Fruit fly (Drosophila melanogaster): ENCODE results near the gene atilla.

atilla gene

dm6 chr2L:12170250-12170649, 7.4 kb downstream of the atilla start, which contains the start of gene CG17217:
TSS of gene CG17217 (plus strand) at chr2L:12170550.
- no peak for TF ChIP-seq CG12768 (GFP tag; optimal IDR thresholded peaks at IDR 0.05)
- TF ChIP-seq toe (GFP tag; optimal IDR thresholded peaks at IDR 0.05): no peak

- TF ChIP-seq cnc (optimal IDR thresholded peaks at IDR 0.05): no peak
- no peak for TF ChIP-seq kay (GFP tag; ENCODE audit: borderline replicate concordance)
- no peak for TF ChIP-seq tj (GFP tag; optimal IDR thresholded peaks at IDR 0.05)
Observed at dm6 chr2L:12163941-12164340, 13.7 kb downstream of the atilla start, which contains the start of gene ZnT33D. TSS of gene ZnT33D (plus strand) at chr2L:12164241.

DNA sequence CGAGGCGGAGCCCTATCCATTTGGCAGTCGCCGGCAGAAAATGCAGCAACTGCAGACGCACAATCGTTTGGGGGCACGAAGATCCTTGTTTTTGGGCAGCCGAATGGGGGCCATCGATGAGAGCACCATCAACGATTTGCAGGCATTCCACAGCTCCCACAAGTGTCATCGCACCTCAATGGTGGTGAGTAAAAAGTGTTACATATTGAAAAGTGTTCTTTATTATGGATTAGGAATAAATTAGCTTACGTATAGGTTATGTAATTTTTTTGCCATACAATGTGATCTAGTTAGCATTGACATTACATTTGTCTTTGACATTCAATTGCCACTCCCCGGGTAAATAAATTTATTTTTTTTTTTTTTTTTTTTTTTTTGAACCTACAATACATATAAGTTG, 16.2 kb downstream of the atilla start, which contains the start of gene CG31861:
CG31861 (plus strand) TSS at position 301 of the 400 bp plus-strand sequence.
- TF ChIP-seq Clk (GFP tag; optimal IDR thresholded peaks at IDR 0.05) (no peak), Hr96 (GFP tag; optimal IDR thresholded peaks at IDR 0.05) (no peak), toe (GFP tag; optimal IDR thresholded peaks at IDR 0.05) (no peak), ovo (GFP tag; optimal IDR thresholded peaks at IDR 0.05) (no peak), CG11617 (GFP tag; optimal IDR thresholded peaks at IDR 0.05) (no peak), pad (GFP tag; optimal IDR thresholded peaks at IDR 0.05) (no peak), tj (GFP tag; optimal IDR thresholded peaks at IDR 0.05) (no peak), CG12768 (GFP tag; optimal IDR thresholded peaks at IDR 0.05) (no peak), CG14711 (tag; optimal IDR thresholded peaks at IDR 0.05) (no peak), cic (GFP tag; optimal IDR thresholded peaks at IDR 0.05) (no peak), CG7045 (GFP tag; optimal IDR thresholded peaks at IDR 0.05) (no peak), Crg-1 (GFP tag; optimal IDR thresholded peaks at IDR 0.05) (no peak), CG7101 (tag; optimal IDR thresholded peaks at IDR 0.05) (no peak), CG33017 (tag; optimal IDR thresholded peaks at IDR 0.05) (no peak), CG5204 (GFP tag; optimal IDR thresholded peaks at IDR 0.05) (no peak)

- TF ChIP-seq Hr96 (GFP tag; optimal IDR thresholded peaks at IDR 0.05): no peak
- TF ChIP-seq CG11617 (GFP tag; optimal IDR thresholded peaks at IDR 0.05): no peak
- no peak for TF ChIP-seq CG1620 (GFP tag; optimal IDR thresholded peaks at IDR 0.05)
- no peak for TF ChIP-seq tj (GFP tag; optimal IDR thresholded peaks at IDR 0.05)
- TF ChIP-seq ovo (GFP tag; optimal IDR thresholded peaks at IDR 0.05): no peak
- TF ChIP-seq toe (GFP tag; optimal IDR thresholded peaks at IDR 0.05): no peak
- no peak for TF ChIP-seq CG7045 (GFP tag; optimal IDR thresholded peaks at IDR 0.05)
- TF ChIP-seq Crg-1 (GFP tag; optimal IDR thresholded peaks at IDR 0.05): no peak
- no peak for TF ChIP-seq CG12768 (GFP tag; optimal IDR thresholded peaks at IDR 0.05)
- TF ChIP-seq Mnt (GFP tag; optimal IDR thresholded peaks at IDR 0.05): no peak
- TF ChIP-seq Clk (GFP tag; optimal IDR thresholded peaks at IDR 0.05): no peak
- TF ChIP-seq cnc (optimal IDR thresholded peaks at IDR 0.05): no peak
- TF ChIP-seq CG33017 (tag; optimal IDR thresholded peaks at IDR 0.05): no peak
- no peak for TF ChIP-seq kay (GFP tag; ENCODE audit: borderline replicate concordance)
- TF ChIP-seq pad (GFP tag; optimal IDR thresholded peaks at IDR 0.05): no peak
Observed at dm6 chr2L:12142439-12142838, 35.2 kb downstream of the atilla start, which contains the start of gene CG31760. TSS of gene CG31760 (plus strand) at chr2L:12142780.

dm6 chr2L:12137708-12138107, 40.0 kb downstream of the atilla start, which contains the start of gene Gr33a:
TSS of gene Gr33a (plus strand) at chr2L:12138008.
- TF ChIP-seq kay (GFP tag; ENCODE audit: borderline replicate concordance): peak; percentile 4
- no peak for TF ChIP-seq Hr96 (GFP tag; optimal IDR thresholded peaks at IDR 0.05)

dm6 chr2L:12134125-12134378, 43.6 kb downstream of the atilla start:
- TF ChIP-seq cic (GFP tag; optimal IDR thresholded peaks at IDR 0.05) (no peak), CG7101 (tag; optimal IDR thresholded peaks at IDR 0.05) (no peak), Hr96 (GFP tag; optimal IDR thresholded peaks at IDR 0.05) (no peak), ovo (GFP tag; optimal IDR thresholded peaks at IDR 0.05) (no peak), CG7045 (GFP tag; optimal IDR thresholded peaks at IDR 0.05) (no peak), CG14711 (tag; optimal IDR thresholded peaks at IDR 0.05) (no peak), CG12768 (GFP tag; optimal IDR thresholded peaks at IDR 0.05) (no peak), CG1620 (GFP tag; optimal IDR thresholded peaks at IDR 0.05) (no peak), Mnt (GFP tag; optimal IDR thresholded peaks at IDR 0.05) (no peak), pad (GFP tag; optimal IDR thresholded peaks at IDR 0.05) (no peak), Clk (GFP tag; optimal IDR thresholded peaks at IDR 0.05) (no peak), CG11617 (GFP tag; optimal IDR thresholded peaks at IDR 0.05) (no peak), CG33017 (tag; optimal IDR thresholded peaks at IDR 0.05) (no peak), cnc (optimal IDR thresholded peaks at IDR 0.05) (no peak)

DNA sequence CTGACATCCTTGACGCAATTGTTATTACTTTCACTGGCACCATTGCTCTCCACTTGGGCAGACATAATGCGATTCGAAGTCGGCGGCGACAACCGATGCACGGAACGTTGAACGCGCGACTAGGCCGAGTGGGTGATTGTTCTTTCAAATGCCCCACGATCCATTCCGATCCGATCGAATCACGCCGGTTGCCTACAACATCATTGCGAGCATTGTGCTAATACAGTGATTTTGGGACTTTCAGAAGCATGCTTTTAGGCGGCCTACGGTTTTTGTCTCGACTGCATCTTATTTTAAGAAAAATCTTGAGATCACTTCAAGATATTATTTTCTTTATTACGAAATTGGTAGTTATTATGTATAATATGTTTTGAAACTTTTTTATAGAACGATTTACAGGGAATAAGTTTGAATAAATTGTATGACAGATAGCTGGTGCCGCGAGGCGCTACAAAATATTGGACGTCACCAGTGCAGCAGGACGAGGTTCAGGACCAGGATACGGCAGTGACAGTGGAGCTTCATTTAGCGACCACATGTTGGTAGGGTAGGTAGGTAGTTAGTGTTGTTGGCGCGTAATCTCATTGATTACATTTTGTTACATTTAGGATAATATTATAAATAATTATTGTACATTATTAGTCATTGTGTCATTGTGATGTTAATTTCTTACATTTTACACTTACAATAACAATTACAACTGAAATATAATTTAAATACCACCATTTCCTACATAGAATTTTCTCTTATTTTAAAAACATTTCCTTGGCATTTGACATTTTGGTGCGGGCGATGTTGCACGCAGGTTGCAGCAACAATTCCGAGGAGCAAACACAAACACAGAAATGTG, 44.2 kb downstream of the atilla start, which contains the start of gene rho-6:
rho-6 (minus strand) TSS at position 137 of the 850 bp plus-strand sequence.
- no peak for TF ChIP-seq Mnt (GFP tag; optimal IDR thresholded peaks at IDR 0.05)
- TF ChIP-seq CG33017 (tag; optimal IDR thresholded peaks at IDR 0.05): no peak
- TF ChIP-seq CG5204 (GFP tag; optimal IDR thresholded peaks at IDR 0.05): no peak
- no peak for TF ChIP-seq CG7045 (GFP tag; optimal IDR thresholded peaks at IDR 0.05)
- TF ChIP-seq CG11617 (GFP tag; optimal IDR thresholded peaks at IDR 0.05): no peak
- no peak for TF ChIP-seq cnc (optimal IDR thresholded peaks at IDR 0.05)

Measured in whole organism, adult.